Worm (Caenorhabditis elegans) whole organism, L2 larva: ENCODE measurements around the gene C15C7.6.

Source experiments
- F13H6.1 ChIP-seq: sonication (generic microtip); optimal IDR thresholded peaks from 2 replicates; lab custom pipeline; 2016; ENCODE audit warnings: missing genetic modification characterization, missing compliant biosample characterization
- R02D3.7 ChIP-seq: fragments of 150-350 bp; optimal IDR thresholded peaks from 2 replicates; lab custom pipeline; 2014; ENCODE audit warnings: missing biosample characterization, missing genetic modification characterization
- Y55F3AM.14 ChIP-seq: fragments of 200-800 bp; sonication (Bioruptor generic); optimal IDR thresholded peaks from 2 replicates; lab custom pipeline; 2018; ENCODE audit warnings: mild to moderate bottlenecking, missing genetic modification characterization, missing compliant biosample characterization
- ZK546.5 ChIP-seq: sonication (generic microtip); optimal IDR thresholded peaks from 2 replicates; lab custom pipeline; 2017; ENCODE audit warnings: missing biosample characterization, missing genetic modification characterization
- alr-1 ChIP-seq: fragments of 150-350 bp; optimal IDR thresholded peaks from 2 replicates; lab custom pipeline; 2014; ENCODE audit warnings: missing biosample characterization, missing genetic modification characterization
- aly-2 ChIP-seq: fragments of 150-350 bp; optimal IDR thresholded peaks from 2 replicates; lab custom pipeline; 2014; ENCODE audit warnings: missing biosample characterization, missing genetic modification characterization
- crh-2 ChIP-seq: sonication (generic microtip); optimal IDR thresholded peaks from 2 replicates; lab custom pipeline; 2017; ENCODE audit warnings: missing biosample characterization, missing genetic modification characterization
- dmd-4 ChIP-seq: sonication (generic microtip); optimal IDR thresholded peaks from 2 replicates; lab custom pipeline; 2017; ENCODE audit warnings: missing biosample characterization, missing genetic modification characterization
- egl-27 ChIP-seq: sonication (generic microtip); optimal IDR thresholded peaks from 3 replicates; lab custom pipeline; 2017; ENCODE audit warnings: missing biosample characterization, missing genetic modification reagents, missing genetic modification characterization
- elt-1 ChIP-seq: fragments of 150-350 bp; optimal IDR thresholded peaks from 2 replicates; lab custom pipeline; 2014; ENCODE audit warnings: missing biosample characterization, missing genetic modification characterization
- fos-1 ChIP-seq: fragments of 150-350 bp; optimal IDR thresholded peaks from 2 replicates; lab custom pipeline; 2014; ENCODE audit warnings: missing biosample characterization, missing genetic modification characterization
- gmeb-1 ChIP-seq: fragments of 150-350 bp; optimal IDR thresholded peaks from 2 replicates; lab custom pipeline; 2014; ENCODE audit warnings: missing biosample characterization, missing genetic modification characterization
- lin-11 ChIP-seq: fragments of 150-350 bp; sonication (generic microtip); optimal IDR thresholded peaks from 2 replicates; lab custom pipeline; 2014; ENCODE audit warnings: missing biosample characterization, missing genetic modification characterization, inconsistent platforms, mixed read lengths
- lin-13 ChIP-seq: fragments of 150-350 bp; optimal IDR thresholded peaks from 2 replicates; lab custom pipeline; 2014; ENCODE audit warnings: missing biosample characterization, missing genetic modification reagents, missing genetic modification characterization
- lin-39 ChIP-seq: fragments of 150-350 bp; optimal IDR thresholded peaks from 2 replicates; lab custom pipeline; 2014; ENCODE audit warnings: missing biosample characterization, missing genetic modification reagents, missing genetic modification characterization
- lsy-2 ChIP-seq, 2 experiments: fragments of 150-350 bp in 1 of 2; sonication (generic microtip) in 1 of 2; optimal IDR thresholded peaks; 2 replicates each; lab custom pipeline; 2014 to 2017; ENCODE audit warnings: missing biosample characterization in 2 of 2, missing genetic modification characterization in 2 of 2
- mab-5 ChIP-seq: fragments of 150-350 bp; optimal IDR thresholded peaks from 2 replicates; lab custom pipeline; 2014; ENCODE audit warnings: missing biosample characterization, missing genetic modification characterization
- nhr-11 ChIP-seq: fragments of 150-350 bp; optimal IDR thresholded peaks from 2 replicates; lab custom pipeline; 2014; ENCODE audit warnings: missing biosample characterization, missing genetic modification characterization
- nhr-12 ChIP-seq: fragments of 150-350 bp; optimal IDR thresholded peaks from 2 replicates; lab custom pipeline; 2014; ENCODE audit warnings: missing biosample characterization, missing genetic modification characterization
- nhr-129 ChIP-seq: fragments of 150-350 bp; optimal IDR thresholded peaks from 2 replicates; lab custom pipeline; 2014; ENCODE audit warnings: missing biosample characterization, missing genetic modification characterization
- nhr-21 ChIP-seq: fragments of 150-350 bp; optimal IDR thresholded peaks from 2 replicates; lab custom pipeline; 2014; ENCODE audit warnings: missing biosample characterization, missing genetic modification characterization
- nhr-23 ChIP-seq: fragments of 150-350 bp; optimal IDR thresholded peaks from 2 replicates; lab custom pipeline; 2014; ENCODE audit warnings: missing biosample characterization, missing genetic modification reagents, missing genetic modification characterization
- nhr-25 ChIP-seq: fragments of 150-350 bp; sonication (generic microtip); optimal IDR thresholded peaks from 3 replicates; lab custom pipeline; 2014; ENCODE audit warnings: missing biosample characterization, missing genetic modification characterization
- nhr-6 ChIP-seq: fragments of 150-350 bp; optimal IDR thresholded peaks from 2 replicates; lab custom pipeline; 2014; ENCODE audit warnings: missing biosample characterization, missing genetic modification characterization
- sem-4 ChIP-seq: fragments of 150-350 bp; optimal IDR thresholded peaks from 2 replicates; lab custom pipeline; 2014; ENCODE audit warnings: missing biosample characterization, missing genetic modification reagents, missing genetic modification characterization
- skn-1 ChIP-seq: sonication (generic microtip); optimal IDR thresholded peaks from 2 replicates; lab custom pipeline; 2017; ENCODE audit warnings: missing biosample characterization, missing genetic modification characterization
- sma-3 ChIP-seq: sonication (generic microtip); optimal IDR thresholded peaks from 2 replicates; lab custom pipeline; 2016; ENCODE audit warnings: missing genetic modification reagents, missing genetic modification characterization, missing compliant biosample characterization
- sma-9 ChIP-seq, 2 experiments: fragments of 150-350 bp in 1 of 2; sonication (generic microtip) in 1 of 2; optimal IDR thresholded peaks; 2 replicates each; lab custom pipeline; 2014 to 2016; ENCODE audit warnings: missing genetic modification characterization in 2 of 2, mild to moderate bottlenecking in 1 of 2, missing biosample characterization in 1 of 2, missing compliant biosample characterization in 1 of 2, missing genetic modification reagents in 1 of 2, moderate library complexity in 1 of 2
- unc-39 ChIP-seq: fragments of 150-350 bp; optimal IDR thresholded peaks from 2 replicates; lab custom pipeline; 2014; ENCODE audit warnings: missing biosample characterization, missing genetic modification characterization
- unc-55 ChIP-seq: fragments of 150-350 bp; sonication (generic microtip); optimal IDR thresholded peaks from 3 replicates; lab custom pipeline; 2014; ENCODE audit warnings: missing biosample characterization, missing genetic modification reagents, missing genetic modification characterization
- unc-62 ChIP-seq: fragments of 150-350 bp; optimal IDR thresholded peaks from 2 replicates; lab custom pipeline; 2014; ENCODE audit warnings: missing biosample characterization, missing genetic modification reagents, missing genetic modification characterization
- ztf-1 ChIP-seq: fragments of 200-800 bp; sonication (Bioruptor generic); conservative IDR thresholded peaks from 2 replicates; pipeline ENCODE4 v1.3.6; 2022; ENCODE audit warnings: missing genetic modification characterization, missing compliant biosample characterization
- ztf-11 ChIP-seq: sonication (generic microtip); optimal IDR thresholded peaks from 2 replicates; lab custom pipeline; 2017; ENCODE audit warnings: missing biosample characterization, missing genetic modification characterization
- ztf-4 ChIP-seq: fragments of 150-350 bp; optimal IDR thresholded peaks from 2 replicates; lab custom pipeline; 2014; ENCODE audit warnings: missing biosample characterization, missing genetic modification characterization

C15C7.6 gene

ce11 chrX:3178501-3178900 lies 8.1 kb upstream of the C15C7.6 start, which contains the start of gene klp-4:
Gene klp-4, minus strand, starts transcription at chrX:3178701.
- TF ChIP-seq unc-55, result no peak
- TF ChIP-seq lin-39 (tag; lab: Kevin White, UChicago), result no peak
- TF ChIP-seq lin-13 (GFP tag; lab: Kevin White, UChicago), result no peak
- TF ChIP-seq sma-3, result no peak
- TF ChIP-seq alr-1 (tag; lab: Kevin White, UChicago), result no peak
- no peak for TF ChIP-seq unc-62 (GFP tag; lab: Kevin White, UChicago)
- no peak for TF ChIP-seq dmd-4
- no peak for TF ChIP-seq sem-4 (tag; lab: Kevin White, UChicago)
- TF ChIP-seq unc-39 (tag; lab: Kevin White, UChicago), result no peak
- TF ChIP-seq egl-27 (tag; lab: Kevin White, UChicago), result no peak
- no peak for TF ChIP-seq ztf-4
- TF ChIP-seq, all 48 proteins: peak for 0

- TF ChIP-seq F13H6.1 (no peak), egl-27 (tag; lab: Kevin White, UChicago) (no peak), mab-5 (no peak), ztf-11 (no peak), ZK546.5 (tag; lab: Kevin White, UChicago) (no peak), R02D3.7 (tag; lab: Kevin White, UChicago) (no peak), nhr-25 (tag; lab: Kevin White, UChicago) (no peak), ztf-4 (no peak), sma-9 (GFP tag; optimal IDR thresholded peaks at IDR 0.05; lab: Kevin White, UChicago) (no peak), sma-9 (tag; optimal IDR thresholded peaks at IDR 0.05; lab: Kevin White, UChicago) (no peak), Y55F3AM.14 (no peak), nhr-23 (no peak), unc-62 (GFP tag; lab: Kevin White, UChicago) (no peak), ztf-1 (GFP tag; lab: Robert Waterston, UW) (no peak), nhr-12 (tag; lab: Kevin White, UChicago) (no peak), gmeb-1 (tag; lab: Kevin White, UChicago) (no peak), sem-4 (tag; lab: Kevin White, UChicago) (no peak), fos-1 (tag; lab: Kevin White, UChicago) (no peak)
Measured at ce11 chrX:3176728-3177127, 6.4 kb upstream of the C15C7.6 start.

DNA sequence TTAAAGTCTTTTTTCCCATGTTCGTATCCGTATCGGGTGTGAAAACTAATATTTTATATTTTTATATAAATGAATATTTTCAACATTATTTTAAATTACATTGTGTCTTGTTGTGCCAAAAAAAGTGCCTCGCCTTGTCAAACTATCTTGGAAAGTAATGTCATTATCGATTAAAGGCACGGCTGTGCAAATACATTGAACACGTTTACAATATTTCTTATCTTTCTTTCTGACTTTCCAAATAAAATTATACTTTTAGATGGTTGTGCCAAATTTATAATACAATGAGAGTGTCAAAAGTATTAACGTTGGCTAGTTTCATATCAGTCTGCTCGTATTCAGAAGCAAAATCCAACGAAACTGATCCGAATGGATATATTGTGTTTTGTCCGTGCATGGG lies 4.8 kb downstream of the C15C7.6 start, which contains the start of gene pfut-1:
Gene pfut-1, plus strand, starts transcription at position 258 of the 400 bp plus-strand sequence.
- no peak for TF ChIP-seq unc-39 (tag; lab: Kevin White, UChicago)
- TF ChIP-seq fos-1 (tag; lab: Kevin White, UChicago), result peak; percentile 17
- no peak for TF ChIP-seq elt-1

DNA sequence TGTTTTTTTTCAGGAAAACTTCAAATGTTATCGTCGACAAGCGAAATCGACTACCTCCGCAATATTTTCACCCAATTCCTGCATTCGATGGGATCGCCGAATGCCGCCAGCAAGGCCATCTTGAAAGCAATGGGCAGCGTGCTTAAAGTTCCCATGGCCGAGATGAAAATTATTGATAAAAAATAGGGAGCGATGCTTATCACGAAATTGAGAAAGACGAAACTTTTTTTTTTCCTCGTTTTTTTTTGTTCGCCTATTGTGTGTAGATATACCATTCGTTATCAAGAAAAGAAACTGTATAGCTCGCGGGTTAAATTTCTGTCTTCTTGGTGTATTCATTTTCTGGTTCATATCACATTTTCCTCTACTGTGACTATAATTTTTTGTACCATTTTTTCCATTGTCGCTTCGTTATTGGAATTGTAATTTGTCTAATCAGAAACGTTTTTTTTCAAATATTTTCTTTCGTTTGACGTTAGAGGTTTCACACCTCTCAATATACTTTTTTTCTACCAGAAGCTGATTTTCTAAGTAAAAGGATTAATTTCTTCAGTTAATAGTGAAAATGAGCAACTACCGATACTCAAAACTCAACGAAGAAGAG lies 6.3 kb downstream of the C15C7.6 start, which contains the start of gene syx-6:
Gene syx-6, plus strand, starts transcription at position 554 of the 604 bp plus-strand sequence.
- TF ChIP-seq nhr-12 (tag; lab: Kevin White, UChicago), result no peak
- TF ChIP-seq nhr-6 (tag; lab: Kevin White, UChicago), result no peak
- no peak for TF ChIP-seq nhr-129 (tag; lab: Kevin White, UChicago)
- TF ChIP-seq nhr-23, result no peak
- peak; percentile 6 for TF ChIP-seq elt-1
- TF ChIP-seq lsy-2 (tag; optimal IDR thresholded peaks at IDR 0.05; lab: Kevin White, UChicago), result no peak
- TF ChIP-seq nhr-11 (tag; lab: Kevin White, UChicago), result no peak
- TF ChIP-seq, all 48 proteins: peak for 1

DNA sequence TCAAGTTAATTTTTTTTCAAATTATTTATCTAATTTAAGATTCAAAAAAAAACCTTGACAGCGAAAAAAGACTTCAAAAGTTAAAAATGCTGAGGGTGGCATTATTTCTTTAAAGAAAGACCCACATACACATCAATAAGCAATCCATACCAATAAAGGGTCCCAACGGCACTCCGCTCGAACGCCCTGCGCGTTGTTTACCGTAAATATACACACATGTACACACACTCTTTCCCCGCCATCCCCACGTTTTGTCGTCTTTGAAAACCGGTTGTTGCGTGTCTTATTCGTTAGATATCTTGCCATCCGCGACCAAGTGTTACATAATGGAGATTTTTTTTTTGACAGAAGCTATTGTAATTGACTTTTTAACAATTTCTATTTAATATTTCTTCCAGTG lies 10.8 kb downstream of the C15C7.6 start, which contains the start of gene gcc-1:
Gene gcc-1, plus strand, starts transcription at position 399 of the 400 bp plus-strand sequence.
- TF ChIP-seq aly-2 (tag; lab: Kevin White, UChicago) (no peak), Y55F3AM.14 (no peak), lin-13 (GFP tag; lab: Kevin White, UChicago) (peak; percentile 12), ztf-4 (no peak), unc-62 (GFP tag; lab: Kevin White, UChicago) (no peak), lin-39 (tag; lab: Kevin White, UChicago) (no peak), elt-1 (no peak), crh-2 (tag; lab: Kevin White, UChicago) (peak; percentile 8), dmd-4 (no peak), lin-11 (tag; lab: Kevin White, UChicago) (no peak), sma-9 (GFP tag; optimal IDR thresholded peaks at IDR 0.05; lab: Kevin White, UChicago) (peak; percentile 73), sma-9 (tag; optimal IDR thresholded peaks at IDR 0.05; lab: Kevin White, UChicago) (no peak), skn-1 (tag; lab: Kevin White, UChicago) (no peak), ZK546.5 (tag; lab: Kevin White, UChicago) (no peak), nhr-21 (peak; percentile 79), lsy-2 (tag; optimal IDR thresholded peaks at IDR 0.05; lab: Kevin White, UChicago) (peak in 1 of 2 experiments; percentile 48), mab-5 (no peak), nhr-129 (tag; lab: Kevin White, UChicago) (peak; percentile 51), F13H6.1 (peak; percentile 45), alr-1 (tag; lab: Kevin White, UChicago) (no peak), R02D3.7 (tag; lab: Kevin White, UChicago) (peak; percentile 87), unc-55 (peak; percentile 76), nhr-25 (tag; lab: Kevin White, UChicago) (peak; percentile 78), sem-4 (tag; lab: Kevin White, UChicago) (peak; percentile 18), nhr-12 (tag; lab: Kevin White, UChicago) (no peak), ztf-11 (no peak), sma-3 (peak; percentile 33)
